Worm (Caenorhabditis elegans): ENCODE measurements around the gene adal-1.

Gene adal-1

DNA sequence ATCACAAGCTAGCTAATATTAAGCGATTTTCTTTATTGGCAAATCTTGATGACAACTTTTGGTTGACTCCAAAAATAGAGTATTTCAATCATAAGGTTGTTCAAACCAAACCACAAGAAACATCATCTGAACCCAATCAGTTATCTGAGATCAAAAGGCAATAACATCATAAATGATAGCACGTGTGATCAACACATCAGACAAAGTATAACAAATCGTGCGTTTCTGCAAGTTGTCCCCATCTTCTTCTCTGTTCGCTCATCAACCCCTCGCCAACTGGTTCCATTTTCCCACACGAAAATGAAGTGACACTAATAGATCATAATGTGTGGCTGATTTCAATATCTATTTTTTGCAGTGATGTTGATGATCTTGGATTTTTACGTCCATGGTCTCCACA lies 44.1 kb downstream of the adal-1 start (continued):
- no peak for TF ChIP-seq unc-62 (GFP tag; optimal IDR thresholded peaks at IDR 0.05)
- TF ChIP-seq zim-3 (tag; optimal IDR thresholded peaks at IDR 0.05): no peak
- TF ChIP-seq T07F8.4 (tag; optimal IDR thresholded peaks at IDR 0.05): no peak
- no peak for TF ChIP-seq atf-7 (tag; optimal IDR thresholded peaks at IDR 0.05)
- no peak for TF ChIP-seq egrh-3 (GFP tag; IDR thresholded peaks at IDR 0.05)
- no peak for TF ChIP-seq zfh-2 (GFP tag; conservative IDR thresholded peaks at IDR 0.05)
- TF ChIP-seq F37B4.10 (GFP tag; IDR thresholded peaks at IDR 0.05): no peak
- TF ChIP-seq dpff-1 (tag; optimal IDR thresholded peaks at IDR 0.05): no peak
- TF ChIP-seq lsl-1 (GFP tag; optimal IDR thresholded peaks at IDR 0.05): no peak
- TF ChIP-seq gei-17 (GFP tag; optimal IDR thresholded peaks at IDR 0.05): no peak
- no peak for TF ChIP-seq sdz-38 (tag; optimal IDR thresholded peaks at IDR 0.05)
- TF ChIP-seq ztf-18 (tag; optimal IDR thresholded peaks at IDR 0.05): no peak
- no peak for TF ChIP-seq F57A8.1 (GFP tag; optimal IDR thresholded peaks at IDR 0.05)
- TF ChIP-seq nhr-90 (tag; optimal IDR thresholded peaks at IDR 0.05): no peak
- TF ChIP-seq chd-7 (tag; optimal IDR thresholded peaks at IDR 0.05): peak; percentile 44
- no peak for TF ChIP-seq B0261.1 (tag; optimal IDR thresholded peaks at IDR 0.05)
- peak; percentile 33 for TF ChIP-seq ztf-26 (tag; optimal IDR thresholded peaks at IDR 0.05)
- no peak for TF ChIP-seq F10E7.11 (tag; optimal IDR thresholded peaks at IDR 0.05)

DNA sequence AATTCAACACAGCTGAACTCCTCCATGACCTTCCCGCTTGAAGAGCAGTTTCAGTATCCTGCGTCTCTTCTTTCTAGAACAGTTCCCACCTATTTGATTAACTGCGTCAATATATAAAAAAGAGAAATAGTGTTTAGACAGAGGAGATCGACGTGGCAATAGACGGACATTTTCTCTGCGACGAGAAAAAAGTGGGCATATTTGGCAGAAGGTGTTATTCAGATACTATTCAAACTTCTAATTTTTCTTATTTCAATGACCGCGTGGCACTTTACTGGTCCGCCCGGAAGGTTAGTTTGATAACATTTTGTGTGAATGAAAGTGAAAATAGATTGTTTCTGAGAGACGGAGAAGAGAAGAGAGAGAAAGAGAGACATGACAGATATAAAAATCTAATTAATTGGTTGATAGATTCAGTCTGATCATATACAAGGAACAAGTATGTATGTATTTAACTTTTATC lies 45.5 kb downstream of the adal-1 start, which contains the start of gene tbc-6:
Gene tbc-6, plus strand, starts transcription at position 208 of the 463 bp plus-strand sequence.
- TF ChIP-seq tbx-9 (tag; optimal IDR thresholded peaks at IDR 0.05; ENCODE audit: borderline replicate concordance): no peak
- TF ChIP-seq xnd-1 (tag; optimal IDR thresholded peaks at IDR 0.05): no peak
- no peak for TF ChIP-seq mxl-1 (tag; optimal IDR thresholded peaks at IDR 0.05)
- TF ChIP-seq Y56A3A.18 (GFP tag; IDR thresholded peaks at IDR 0.05): 0 out of 2 replicates have a peak, but pooled peaks have one; percentile 7
- TF ChIP-seq ceh-40 (GFP tag; IDR thresholded peaks at IDR 0.05): no peak
- TF ChIP-seq attf-3 (GFP tag; conservative IDR thresholded peaks at IDR 0.05): no peak
- TF ChIP-seq pha-4 (tag; optimal IDR thresholded peaks at IDR 0.05): no peak
- TF ChIP-seq B0019.2 (GFP tag; conservative IDR thresholded peaks at IDR 0.05): no peak
- no peak for TF ChIP-seq zfh-2 (GFP tag; conservative IDR thresholded peaks at IDR 0.05)
- TF ChIP-seq gei-17 (GFP tag; optimal IDR thresholded peaks at IDR 0.05): no peak
- peak in 1 of 2 experiments; percentile 16 for TF ChIP-seq let-607 (tag; optimal IDR thresholded peaks at IDR 0.05)
- TF ChIP-seq fkh-3 (tag; optimal IDR thresholded peaks at IDR 0.05): no peak
- no peak for TF ChIP-seq ztf-18 (tag; optimal IDR thresholded peaks at IDR 0.05)
- no peak for TF ChIP-seq rec-8 (tag; optimal IDR thresholded peaks at IDR 0.05)
- no peak for TF ChIP-seq madf-10 (tag; optimal IDR thresholded peaks at IDR 0.05)
- no peak for TF ChIP-seq lin-35 (GFP tag; optimal IDR thresholded peaks at IDR 0.05)
- no peak for TF ChIP-seq mes-4 (tag; optimal IDR thresholded peaks at IDR 0.05)
- TF ChIP-seq nhr-80 (tag; optimal IDR thresholded peaks at IDR 0.05): peak; percentile 51
- no peak for TF ChIP-seq Y53F4B.3 (GFP tag; IDR thresholded peaks at IDR 0.05)
- TF ChIP-seq D2030.7 (GFP tag; IDR thresholded peaks at IDR 0.05): no peak
- TF ChIP-seq somi-1 (GFP tag; optimal IDR thresholded peaks at IDR 0.05): peak; percentile 20
- TF ChIP-seq Y95B8A.8 (GFP tag; IDR thresholded peaks at IDR 0.05): 0 out of 2 replicates have a peak, but pooled peaks have one; percentile 23
- peak; percentile 4 for TF ChIP-seq attf-5 (GFP tag; optimal IDR thresholded peaks at IDR 0.05)
- TF ChIP-seq let-526 (GFP tag; IDR thresholded peaks at IDR 0.05): no peak
- TF ChIP-seq ceh-79 (tag; optimal IDR thresholded peaks at IDR 0.05): no peak
- peak; percentile 30 for TF ChIP-seq him-1 (tag; optimal IDR thresholded peaks at IDR 0.05)
- peak; percentile 31; the same call in 1 of the 2 replicates for TF ChIP-seq hmg-1.2 (GFP tag; IDR thresholded peaks at IDR 0.05)
- no peak for TF ChIP-seq ceh-58 (GFP tag; IDR thresholded peaks at IDR 0.05)
- TF ChIP-seq lin-26 (GFP tag; IDR thresholded peaks at IDR 0.05): 0 out of 2 replicates have a peak, but pooled peaks have one; percentile 40
- TF ChIP-seq nfyb-1 (GFP tag; IDR thresholded peaks at IDR 0.05): 0 out of 2 replicates have a peak, but pooled peaks have one; percentile 23
- TF ChIP-seq snpc-3.4 (tag; optimal IDR thresholded peaks at IDR 0.05): no peak
- 0 out of 2 replicates have a peak, but pooled peaks have one; percentile 19 for TF ChIP-seq dox-1 (GFP tag; IDR thresholded peaks at IDR 0.05)
- no peak for TF ChIP-seq F49E8.2 (tag; optimal IDR thresholded peaks at IDR 0.05; ENCODE audit: insufficient read depth)
